Fruit fly (Drosophila melanogaster) S2 (cell line): ENCODE measurements around the gene CG14543.

Experiments used
- CG8478 ChIP-seq: fragments of >200 bp; optimal IDR thresholded peaks from 2 replicates; lab custom pipeline; 2018
- CTCF ChIP-seq, 2 experiments: fragments of >200 bp; optimal IDR thresholded peaks; 2 replicates each; lab custom pipeline; 2018

dm6 chr3R:26062911-26063310 lies 6.5 kb downstream of the CG14543 start, which contains the start of gene CG14551:
- TF ChIP-seq CG8478 (lab: Kevin White, UChicago) (no peak), CTCF (optimal IDR thresholded peaks at IDR 0.05; lab: Kevin White, UChicago) (no peak)
